Fruit fly (Drosophila melanogaster): Measurements from ENCODE around the gene Tasp1.

Tasp1 gene

DNA sequence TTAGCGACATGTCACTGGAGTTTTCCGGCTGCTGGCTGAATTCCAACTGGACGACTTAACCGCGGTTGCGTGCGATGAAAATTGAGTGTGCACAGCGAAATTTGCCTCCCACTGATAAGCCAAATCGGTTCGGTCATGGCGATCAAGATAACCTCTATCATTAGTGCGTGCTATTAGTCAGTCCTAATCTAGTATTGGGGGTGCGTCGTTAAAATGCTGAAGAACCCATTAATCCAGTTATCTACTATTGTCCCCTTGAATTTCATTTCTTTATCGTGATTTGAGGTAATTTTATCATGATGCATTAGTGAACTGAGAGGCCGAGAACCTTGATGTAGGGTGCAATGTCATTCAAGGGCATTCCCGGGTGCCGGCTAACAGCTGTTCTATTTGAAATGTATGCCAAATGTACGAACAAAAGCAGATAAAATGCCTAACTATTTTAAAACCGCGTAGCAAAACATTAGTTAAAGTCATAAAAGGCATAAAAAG is 41.2 kb upstream of the Tasp1 start, which contains the start of gene Pgm1:
Gene Pgm1 (minus strand): TSS at position 51 of the 492 bp plus-strand sequence.
- TF ChIP-seq gl (tag; optimal IDR thresholded peaks at IDR 0.05) (peak; percentile 86), CG13204 (GFP tag; optimal IDR thresholded peaks at IDR 0.05) (no peak), CG32121 (GFP tag; IDR thresholded peaks at IDR 0.05) (peak; percentile 77), EcR (GFP tag; optimal IDR thresholded peaks at IDR 0.05) (peak; percentile 71), Ets98B (GFP tag; IDR thresholded peaks at IDR 0.05) (peak; percentile 68), Pif1B (GFP tag; optimal IDR thresholded peaks at IDR 0.05) (no peak), fd96Ca (GFP tag; IDR thresholded peaks at IDR 0.05) (peak; percentile 89; the same call in 2 of the 3 replicates), CG34367 (tag; optimal IDR thresholded peaks at IDR 0.05) (no peak), Pif1A (GFP tag; optimal IDR thresholded peaks at IDR 0.05) (no peak), CG12605 (GFP tag; IDR thresholded peaks at IDR 0.05) (peak; percentile 63), rn (GFP tag; IDR thresholded peaks at IDR 0.05) (peak; percentile 75), CG4496 (GFP tag; IDR thresholded peaks at IDR 0.05) (peak; percentile 87), CG8301 (tag; optimal IDR thresholded peaks at IDR 0.05) (peak; percentile 91), D1 (tag; optimal IDR thresholded peaks at IDR 0.05) (no peak), CG9948 (tag; optimal IDR thresholded peaks at IDR 0.05) (peak; percentile 83), CG10348 (GFP tag; IDR thresholded peaks at IDR 0.05) (peak; percentile 62), CG14655 (GFP tag; optimal IDR thresholded peaks at IDR 0.05) (no peak), CG8159 (tag; optimal IDR thresholded peaks at IDR 0.05) (peak; percentile 86), CG17806 (tag; optimal IDR thresholded peaks at IDR 0.05) (peak; percentile 85), CG15710 (tag; optimal IDR thresholded peaks at IDR 0.05) (peak; percentile 79), Snoo (tag; optimal IDR thresholded peaks at IDR 0.05) (peak; percentile 86)

DNA sequence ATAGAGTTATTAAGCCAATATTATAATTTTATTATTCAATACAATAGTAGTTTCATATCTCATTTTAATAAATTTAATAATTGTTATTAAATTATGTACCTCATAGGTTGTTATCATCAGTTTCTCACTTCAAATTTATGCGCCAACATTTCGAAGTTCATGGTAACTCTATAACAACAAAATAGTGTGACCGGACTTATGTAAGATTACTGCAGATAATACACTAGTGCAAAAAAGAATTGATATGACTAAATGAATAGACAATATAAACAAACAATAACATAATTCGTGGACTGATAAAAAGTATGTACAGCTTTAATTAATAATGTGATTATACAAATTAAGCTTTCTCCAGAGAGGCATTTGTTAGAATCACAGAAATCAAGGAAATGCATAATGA is 34.5 kb upstream of the Tasp1 start, which contains the start of gene Strump:
Gene Strump (plus strand): TSS at position 212 of the 400 bp plus-strand sequence.
- TF ChIP-seq CG12605 (GFP tag; IDR thresholded peaks at IDR 0.05), result no peak
- TF ChIP-seq CG32121 (GFP tag; IDR thresholded peaks at IDR 0.05), result no peak
- TF ChIP-seq EcR (GFP tag; optimal IDR thresholded peaks at IDR 0.05), result no peak
- TF ChIP-seq CG34367 (tag; optimal IDR thresholded peaks at IDR 0.05), result no peak
- no peak for TF ChIP-seq gl (tag; optimal IDR thresholded peaks at IDR 0.05)
- no peak for TF ChIP-seq CG10348 (GFP tag; IDR thresholded peaks at IDR 0.05)
- TF ChIP-seq D1 (tag; optimal IDR thresholded peaks at IDR 0.05), result no peak
- no peak for TF ChIP-seq CG14655 (GFP tag; optimal IDR thresholded peaks at IDR 0.05)
- no peak for TF ChIP-seq CG8301 (tag; optimal IDR thresholded peaks at IDR 0.05)
- TF ChIP-seq CG8159 (tag; optimal IDR thresholded peaks at IDR 0.05), result no peak
- TF ChIP-seq CG9948 (tag; optimal IDR thresholded peaks at IDR 0.05), result no peak

DNA sequence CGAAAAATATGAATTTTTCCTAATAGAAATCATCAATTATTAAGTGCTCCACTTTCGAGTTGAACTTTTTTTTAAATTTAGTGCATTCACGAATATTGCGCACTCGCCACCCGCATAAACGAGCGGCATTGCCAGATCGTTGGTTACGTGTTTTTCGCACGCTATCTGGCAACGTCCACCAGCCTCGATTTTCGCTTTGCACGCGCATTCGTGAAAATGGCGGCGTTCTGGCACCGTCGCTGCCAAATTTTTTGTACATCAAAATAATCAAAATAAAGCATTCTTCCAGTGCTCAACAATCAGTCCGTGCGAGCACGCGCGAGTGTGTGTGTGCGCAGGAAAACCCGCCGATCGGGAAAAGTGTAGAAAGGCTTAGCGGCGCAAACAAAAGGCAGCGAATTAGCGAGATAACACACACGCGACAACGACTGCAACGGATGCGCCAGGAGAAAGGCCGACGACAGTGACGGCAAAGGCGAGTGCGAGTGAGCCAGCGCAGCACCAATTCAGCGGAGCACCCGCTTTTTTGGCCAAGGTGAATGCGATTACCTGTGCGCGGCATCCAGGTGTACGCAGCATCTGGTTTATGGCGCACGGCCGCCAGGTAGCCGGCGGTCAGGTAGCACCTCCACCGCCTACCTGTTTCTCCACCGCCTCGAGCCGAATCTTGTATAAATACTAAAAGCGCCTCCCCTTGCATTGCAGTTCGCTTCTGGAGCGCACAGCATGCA is 26.4 kb upstream of the Tasp1 start:
- TF ChIP-seq CG8301 (tag; optimal IDR thresholded peaks at IDR 0.05) (peak; percentile 79), EcR (GFP tag; optimal IDR thresholded peaks at IDR 0.05) (peak; percentile 38), D1 (tag; optimal IDR thresholded peaks at IDR 0.05) (no peak), Pif1A (GFP tag; optimal IDR thresholded peaks at IDR 0.05) (no peak), CG10348 (GFP tag; IDR thresholded peaks at IDR 0.05) (no peak), CG34367 (tag; optimal IDR thresholded peaks at IDR 0.05) (peak; percentile 70), CG8159 (tag; optimal IDR thresholded peaks at IDR 0.05) (no peak), Snoo (tag; optimal IDR thresholded peaks at IDR 0.05) (peak; percentile 82), CG32121 (GFP tag; IDR thresholded peaks at IDR 0.05) (peak; percentile 85), rn (GFP tag; IDR thresholded peaks at IDR 0.05) (peak; percentile 52), fd96Ca (GFP tag; IDR thresholded peaks at IDR 0.05) (peak; percentile 90), gl (tag; optimal IDR thresholded peaks at IDR 0.05) (no peak), CG12605 (GFP tag; IDR thresholded peaks at IDR 0.05) (0 out of 2 replicates have a peak, but pooled peaks have one; percentile 5), CG9948 (tag; optimal IDR thresholded peaks at IDR 0.05) (peak; percentile 66), CG4496 (GFP tag; IDR thresholded peaks at IDR 0.05) (peak; percentile 93), Pif1B (GFP tag; optimal IDR thresholded peaks at IDR 0.05) (peak; percentile 88), Ets98B (GFP tag; IDR thresholded peaks at IDR 0.05) (peak; percentile 90), CG13204 (GFP tag; optimal IDR thresholded peaks at IDR 0.05) (no peak), CG15710 (tag; optimal IDR thresholded peaks at IDR 0.05) (peak; percentile 76), CG17806 (tag; optimal IDR thresholded peaks at IDR 0.05) (peak; percentile 70), CG14655 (GFP tag; optimal IDR thresholded peaks at IDR 0.05) (no peak)

DNA sequence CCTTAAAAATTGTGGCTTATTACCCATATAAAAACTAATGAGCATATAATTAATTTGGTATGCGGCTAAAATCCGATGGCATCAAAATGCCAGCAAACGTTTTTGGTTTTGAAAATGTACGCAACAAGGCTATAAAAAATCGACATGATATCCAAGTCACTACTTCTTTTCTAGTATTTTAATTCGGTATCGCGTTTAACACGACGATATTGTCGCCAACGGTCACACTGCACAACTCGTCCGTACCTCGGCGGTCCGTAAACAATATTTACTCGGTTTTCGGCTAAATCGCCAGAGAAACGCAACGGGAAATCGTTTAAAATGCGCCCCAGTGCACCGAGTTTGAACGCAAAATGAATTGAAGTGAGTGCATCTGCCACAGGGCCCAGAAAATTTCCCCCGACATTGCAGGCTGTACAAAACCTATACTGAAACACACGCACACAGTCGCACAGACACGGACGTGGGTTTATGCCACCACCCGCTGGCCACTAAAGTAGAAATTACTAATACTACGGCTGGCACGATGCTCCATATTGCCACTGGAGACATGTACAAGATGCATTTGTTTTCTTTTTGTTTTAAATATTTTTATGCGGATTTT is 25.8 kb upstream of the Tasp1 start, which contains the start of gene Taf4:
Gene Taf4 (plus strand): TSS at position 210 of the 604 bp plus-strand sequence.
- TF ChIP-seq CG34367 (tag; optimal IDR thresholded peaks at IDR 0.05) (no peak), CG12605 (GFP tag; IDR thresholded peaks at IDR 0.05) (peak; percentile 59; the same call in 1 of the 2 replicates)

DNA sequence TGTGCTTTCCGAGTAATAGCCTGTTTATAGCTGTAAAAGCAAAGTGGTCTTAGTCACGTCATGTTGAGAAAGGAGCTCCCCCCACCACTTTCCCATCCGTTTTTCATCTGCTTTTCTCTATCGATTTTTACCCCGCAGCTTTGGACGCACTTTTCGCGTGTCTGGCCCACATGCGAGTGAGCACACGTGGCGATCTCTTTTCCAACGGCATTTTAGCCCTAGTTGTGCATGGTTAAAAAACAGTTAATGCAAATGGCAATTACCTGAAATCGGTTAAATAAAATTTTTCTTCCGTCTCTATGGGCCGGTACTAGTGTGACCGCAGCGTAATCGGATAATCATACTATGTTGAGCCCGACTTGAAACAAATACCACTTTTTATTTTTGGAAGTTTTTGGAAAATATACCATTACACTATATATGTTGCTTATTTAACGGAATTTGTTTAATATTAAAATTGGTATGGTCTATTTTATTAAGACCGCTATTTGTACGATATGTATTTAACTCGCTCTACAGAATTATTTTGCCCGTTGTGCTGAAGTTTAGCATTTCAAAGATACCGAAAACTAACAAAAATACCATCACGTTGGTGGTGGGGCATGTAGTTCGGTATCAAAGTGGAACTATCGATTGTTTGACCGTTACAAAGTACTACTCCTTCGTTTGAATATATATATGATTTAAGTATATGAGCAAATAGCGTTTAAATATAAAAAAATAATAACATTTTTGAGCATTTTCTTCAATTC is 24.9 kb upstream of the Tasp1 start, which contains the start of gene Zn72D:
Gene Zn72D (minus strand): TSS at position 558 of the 752 bp plus-strand sequence.
- TF ChIP-seq fd96Ca (GFP tag; IDR thresholded peaks at IDR 0.05) (no peak), Snoo (tag; optimal IDR thresholded peaks at IDR 0.05) (peak; percentile 5)
